Fruit fly (Drosophila melanogaster) whole organism: Measurements from ENCODE around the gene Asator.

Source experiments
- CG8478 ChIP-seq: fragments of >200 bp; optimal IDR thresholded peaks from 2 replicates; lab custom pipeline; 2018; ENCODE audit warnings: inconsistent platforms
- psq ChIP-seq: fragments of >200 bp; optimal IDR thresholded peaks from 2 replicates; lab custom pipeline; 2017
- usp ChIP-seq: fragments of >200 bp; optimal IDR thresholded peaks from 2 replicates; lab custom pipeline; 2017; ENCODE audit warnings: missing biosample characterization, missing genetic modification characterization, mixed read lengths

- no peak for TF ChIP-seq psq (lab: Kevin White, UChicago)
- TF ChIP-seq CG8478 (lab: Kevin White, UChicago) = no peak
- TF ChIP-seq usp (GFP tag; lab: Kevin White, UChicago) = no peak
Observed at dm6 chr4:486435-486834, 2.4 kb downstream of the Asator start.
